Worm (Caenorhabditis elegans): Measurements from ENCODE around the gene deg-1.

Gene deg-1

DNA sequence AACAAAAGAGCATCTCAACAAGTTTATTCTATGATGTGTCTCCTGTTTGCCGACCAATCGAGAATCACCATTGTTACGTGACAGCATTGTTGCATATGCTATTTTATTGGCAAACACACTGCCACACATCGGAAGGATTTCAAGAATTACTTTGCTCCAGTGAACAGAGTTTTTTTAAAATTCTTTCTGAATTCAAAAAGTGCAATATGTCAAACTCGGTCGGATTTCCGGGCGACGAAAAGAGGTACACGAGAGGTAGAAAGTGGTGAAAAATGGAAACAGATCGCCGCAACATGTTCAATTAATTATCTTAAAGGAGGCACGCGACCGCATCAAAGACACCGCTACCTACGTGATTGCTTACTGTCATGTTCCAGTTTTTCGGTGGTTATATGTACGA is 2.8 kb upstream of the deg-1 start:
- no peak for TF ChIP-seq zag-1 (tag; optimal IDR thresholded peaks at IDR 0.05)
- no peak for TF ChIP-seq nhr-28 (tag; optimal IDR thresholded peaks at IDR 0.05)
- TF ChIP-seq ceh-9 (tag; optimal IDR thresholded peaks at IDR 0.05) = no peak
- no peak for TF ChIP-seq ama-1 (optimal IDR thresholded peaks at IDR 0.05)
- no peak for TF ChIP-seq mml-1 (tag; optimal IDR thresholded peaks at IDR 0.05)
- TF ChIP-seq R02D3.7 (tag; optimal IDR thresholded peaks at IDR 0.05) = no peak
- TF ChIP-seq unc-39 (tag; optimal IDR thresholded peaks at IDR 0.05) = no peak
- no peak for TF ChIP-seq nfya-1 (tag; optimal IDR thresholded peaks at IDR 0.05; ENCODE audit: insufficient read depth)
- no peak for TF ChIP-seq daf-12 (tag; optimal IDR thresholded peaks at IDR 0.05)
- no peak for TF ChIP-seq ZK546.5 (tag; optimal IDR thresholded peaks at IDR 0.05)
- TF ChIP-seq nhr-237 (tag; optimal IDR thresholded peaks at IDR 0.05) = no peak
- TF ChIP-seq nhr-12 (tag; optimal IDR thresholded peaks at IDR 0.05) = no peak
- no peak for TF ChIP-seq ztf-4 (tag; optimal IDR thresholded peaks at IDR 0.05)
- no peak for TF ChIP-seq unc-62 (GFP tag; optimal IDR thresholded peaks at IDR 0.05)
- TF ChIP-seq lsy-12 (tag; optimal IDR thresholded peaks at IDR 0.05) = no peak
- no peak for TF ChIP-seq mdl-1 (tag; optimal IDR thresholded peaks at IDR 0.05)
- TF ChIP-seq nhr-77 (tag; optimal IDR thresholded peaks at IDR 0.05) = no peak

ce11 chrX:7773714-7774318 is 20.9 kb downstream of the deg-1 start:
- peak; percentile 12 for TF ChIP-seq pqm-1 (tag; optimal IDR thresholded peaks at IDR 0.05)
- TF ChIP-seq tbx-2 (tag; optimal IDR thresholded peaks at IDR 0.05) = peak; percentile 11
- TF ChIP-seq fos-1 (tag; optimal IDR thresholded peaks at IDR 0.05) = peak; percentile 13
- TF ChIP-seq elt-2 (tag; optimal IDR thresholded peaks at IDR 0.05) = peak; percentile 31
- TF ChIP-seq nhr-11 (tag; optimal IDR thresholded peaks at IDR 0.05) = no peak
- no peak for TF ChIP-seq daf-12 (tag; optimal IDR thresholded peaks at IDR 0.05)
- TF ChIP-seq nhr-43 (tag; optimal IDR thresholded peaks at IDR 0.05; ENCODE audit: poor library complexity, severe bottlenecking) = peak; percentile 14
- TF ChIP-seq ceh-28 (tag; optimal IDR thresholded peaks at IDR 0.05) = peak; percentile 73
- no peak for TF ChIP-seq elt-3 (tag; optimal IDR thresholded peaks at IDR 0.05)
- TF ChIP-seq ceh-9 (tag; optimal IDR thresholded peaks at IDR 0.05) = no peak
- TF ChIP-seq egl-5 (tag; optimal IDR thresholded peaks at IDR 0.05) = no peak
- TF ChIP-seq nfya-1 (tag; optimal IDR thresholded peaks at IDR 0.05; ENCODE audit: insufficient read depth) = peak; percentile 26
- no peak for TF ChIP-seq aly-2 (tag; optimal IDR thresholded peaks at IDR 0.05)
- TF ChIP-seq nhr-23 (tag; optimal IDR thresholded peaks at IDR 0.05) = peak; percentile 33
- TF ChIP-seq elt-1 (tag; optimal IDR thresholded peaks at IDR 0.05) = peak; percentile 96
- peak; percentile 31 for TF ChIP-seq lsy-12 (tag; optimal IDR thresholded peaks at IDR 0.05)
- TF ChIP-seq nhr-25 (tag; optimal IDR thresholded peaks at IDR 0.05) = peak; percentile 62

- no peak for TF ChIP-seq nfya-1 (tag; optimal IDR thresholded peaks at IDR 0.05; ENCODE audit: insufficient read depth)
- no peak for TF ChIP-seq R02D3.7 (tag; optimal IDR thresholded peaks at IDR 0.05)
- TF ChIP-seq jun-1 (tag; optimal IDR thresholded peaks at IDR 0.05) = no peak
- TF ChIP-seq nhr-25 (tag; optimal IDR thresholded peaks at IDR 0.05) = no peak
- TF ChIP-seq sea-2 (GFP tag; optimal IDR thresholded peaks at IDR 0.05) = no peak
- no peak for TF ChIP-seq daf-12 (tag; optimal IDR thresholded peaks at IDR 0.05)
- TF ChIP-seq nhr-11 (tag; optimal IDR thresholded peaks at IDR 0.05) = no peak
- TF ChIP-seq elt-1 (tag; optimal IDR thresholded peaks at IDR 0.05) = no peak
- no peak for TF ChIP-seq unc-62 (GFP tag; optimal IDR thresholded peaks at IDR 0.05)
- no peak for TF ChIP-seq nhr-28 (tag; optimal IDR thresholded peaks at IDR 0.05)
- TF ChIP-seq nhr-43 (tag; optimal IDR thresholded peaks at IDR 0.05; ENCODE audit: poor library complexity, severe bottlenecking) = no peak
- TF ChIP-seq tbx-2 (tag; optimal IDR thresholded peaks at IDR 0.05) = no peak
- TF ChIP-seq skn-1 (tag; optimal IDR thresholded peaks at IDR 0.05) = no peak
- TF ChIP-seq ceh-9 (tag; optimal IDR thresholded peaks at IDR 0.05) = no peak
- TF ChIP-seq ztf-4 (tag; optimal IDR thresholded peaks at IDR 0.05) = no peak
- no peak for TF ChIP-seq zag-1 (tag; optimal IDR thresholded peaks at IDR 0.05)
- no peak for TF ChIP-seq snpc-4 (tag; optimal IDR thresholded peaks at IDR 0.05)
These were observed 23.7 kb downstream of the deg-1 start, which contains the start of gene mec-7 for ce11 chrX:7776509-7777001. Gene mec-7 (minus strand): TSS chrX:7776689.

- TF ChIP-seq egl-27 (tag; optimal IDR thresholded peaks at IDR 0.05) (no peak), nhr-25 (tag; optimal IDR thresholded peaks at IDR 0.05) (peak; percentile 67), elt-3 (tag; optimal IDR thresholded peaks at IDR 0.05) (peak in 1 of 3 experiments; percentile 13)
These were observed 25.9 kb downstream of the deg-1 start for ce11 chrX:7778786-7779185.
